Fruit fly (Drosophila melanogaster): ENCODE measurements around the gene CG32284.
A peak's percentile ranks its signal among the peaks of the same experiment; 100 is the strongest.

The CG32284 gene

dm6 chr3L:3218859-3219258 is 32.4 kb downstream of the CG32284 start, which contains the start of the genes hob and nSMase (continued):
- no peak for TF ChIP-seq B-H2 (GFP tag; optimal IDR thresholded peaks at IDR 0.05)
- TF ChIP-seq en (GFP tag; optimal IDR thresholded peaks at IDR 0.05) = no peak
- no peak for TF ChIP-seq wdn (GFP tag; IDR thresholded peaks at IDR 0.05)
- TF ChIP-seq pros (GFP tag; optimal IDR thresholded peaks at IDR 0.05) = no peak
- no peak for TF ChIP-seq Scr (GFP tag; IDR thresholded peaks at IDR 0.05; ENCODE audit: partially characterized antibody)
- TF ChIP-seq Mes4 (GFP tag; optimal IDR thresholded peaks at IDR 0.05) = no peak
- no peak for TF ChIP-seq CG9817 (tag; optimal IDR thresholded peaks at IDR 0.05)
- no peak for TF ChIP-seq al (GFP tag; IDR thresholded peaks at IDR 0.05)
- TF ChIP-seq exex (tag; optimal IDR thresholded peaks at IDR 0.05) = no peak
- TF ChIP-seq gem (tag; optimal IDR thresholded peaks at IDR 0.05) = no peak
- TF ChIP-seq sr (GFP tag; IDR thresholded peaks at IDR 0.05) = no peak
- TF ChIP-seq CG7963 (GFP tag; IDR thresholded peaks at IDR 0.05; ENCODE audit: partially characterized antibody) = no peak
- no peak for TF ChIP-seq chinmo (GFP tag; IDR thresholded peaks at IDR 0.05; ENCODE audit: partially characterized antibody)
- TF ChIP-seq eyg (GFP tag; optimal IDR thresholded peaks at IDR 0.05) = no peak
- TF ChIP-seq ap (GFP tag; IDR thresholded peaks at IDR 0.05) = no peak
- TF ChIP-seq CG18764 (GFP tag; optimal IDR thresholded peaks at IDR 0.05) = no peak
- TF ChIP-seq CG3995 (GFP tag; optimal IDR thresholded peaks at IDR 0.05) = no peak
- peak; percentile 97 for TF ChIP-seq CG2116 (GFP tag; optimal IDR thresholded peaks at IDR 0.05)
- TF ChIP-seq Dref (GFP tag; IDR thresholded peaks at IDR 0.05) = no peak
- TF ChIP-seq CG4282 (GFP tag; optimal IDR thresholded peaks at IDR 0.05) = no peak
- TF ChIP-seq pzg (GFP tag; optimal IDR thresholded peaks at IDR 0.05) = peak; percentile 84
- TF ChIP-seq da (GFP tag; optimal IDR thresholded peaks at IDR 0.05) = no peak
- peak; percentile 43 for TF ChIP-seq CG2120 (GFP tag; optimal IDR thresholded peaks at IDR 0.05)
- TF ChIP-seq CG14860 (GFP tag; IDR thresholded peaks at IDR 0.05; ENCODE audit: partially characterized antibody) = no peak
- no peak for TF ChIP-seq dan (GFP tag; IDR thresholded peaks at IDR 0.05)
- TF ChIP-seq Bgb (GFP tag; IDR thresholded peaks at IDR 0.05; ENCODE audit: partially characterized antibody) = no peak
- TF ChIP-seq Dek (tag; optimal IDR thresholded peaks at IDR 0.05) = no peak
- TF ChIP-seq bbx (GFP tag; IDR thresholded peaks at IDR 0.05; ENCODE audit: partially characterized antibody) = no peak
- TF ChIP-seq CG33213 (GFP tag; optimal IDR thresholded peaks at IDR 0.05) = no peak
- no peak for TF ChIP-seq ssp (GFP tag; IDR thresholded peaks at IDR 0.05)
- peak; percentile 86 for TF ChIP-seq CG7928 (GFP tag; optimal IDR thresholded peaks at IDR 0.05)
- TF ChIP-seq p53 (GFP tag; optimal IDR thresholded peaks at IDR 0.05) = no peak
- TF ChIP-seq CG3847 (GFP tag; IDR thresholded peaks at IDR 0.05) = peak; percentile 31; the same call in 1 of the 2 replicates
- no peak for TF ChIP-seq Fer3 (tag; optimal IDR thresholded peaks at IDR 0.05)
- TF ChIP-seq BtbVII (GFP tag; optimal IDR thresholded peaks at IDR 0.05) = no peak
- no peak for TF ChIP-seq CG7372 (GFP tag; IDR thresholded peaks at IDR 0.05)
- TF ChIP-seq CG31224 (GFP tag; IDR thresholded peaks at IDR 0.05) = no peak
- no peak for TF ChIP-seq grau (tag; optimal IDR thresholded peaks at IDR 0.05)
- TF ChIP-seq CG9437 (GFP tag; optimal IDR thresholded peaks at IDR 0.05) = no peak
- TF ChIP-seq CG9876 (GFP tag; optimal IDR thresholded peaks at IDR 0.05) = no peak
- no peak for TF ChIP-seq CG9215 (GFP tag; IDR thresholded peaks at IDR 0.05)
- TF ChIP-seq zfh2 (GFP tag; optimal IDR thresholded peaks at IDR 0.05) = no peak
- TF ChIP-seq CG8290 (GFP tag; optimal IDR thresholded peaks at IDR 0.05) = no peak
- TF ChIP-seq CG8290 (tag; optimal IDR thresholded peaks at IDR 0.05) = no peak
- TF ChIP-seq Sry-β (GFP tag; optimal IDR thresholded peaks at IDR 0.05) = no peak
- TF ChIP-seq ac (GFP tag; optimal IDR thresholded peaks at IDR 0.05) = no peak
- no peak for TF ChIP-seq sim (GFP tag; IDR thresholded peaks at IDR 0.05)
- peak; percentile 70 for TF ChIP-seq CG12659 (GFP tag; optimal IDR thresholded peaks at IDR 0.05)
- TF ChIP-seq CG13775 (GFP tag; optimal IDR thresholded peaks at IDR 0.05) = peak; percentile 22
- peak; percentile 52 for TF ChIP-seq Lhr (GFP tag; optimal IDR thresholded peaks at IDR 0.05)
- TF ChIP-seq sens (GFP tag) = no peak
- no peak for TF ChIP-seq TFAM (GFP tag; optimal IDR thresholded peaks at IDR 0.05)

Measured in whole organism, embryonic.